Worm (Caenorhabditis elegans) whole organism, late embryonic: ENCODE results near the gene tag-18.

Experiments
- ahr-1 ChIP-seq: sonication (generic microtip); optimal IDR thresholded peaks from 2 replicates; lab custom pipeline; 2016; ENCODE audit warnings: missing genetic modification characterization, missing compliant biosample characterization
- ceh-45 ChIP-seq: fragments of 200-800 bp; sonication (Bioruptor generic); IDR thresholded peaks from 2 replicates; pipeline ENCODE4 v1.3.6; 2022; ENCODE audit warnings: missing genetic modification reagents, missing genetic modification characterization, missing compliant biosample characterization
- ceh-48 ChIP-seq: sonication (generic microtip); optimal IDR thresholded peaks from 2 replicates; lab custom pipeline; 2016; ENCODE audit warnings: missing genetic modification characterization, inconsistent platforms, missing compliant biosample characterization
- ceh-6 ChIP-seq: fragments of 200-800 bp; sonication (Bioruptor generic); optimal IDR thresholded peaks from 2 replicates; lab custom pipeline; 2018; ENCODE audit warnings: mild to moderate bottlenecking, missing genetic modification characterization, missing compliant biosample characterization
- fax-1 ChIP-seq: sonication (generic microtip); optimal IDR thresholded peaks from 2 replicates; lab custom pipeline; 2016; ENCODE audit warnings: missing genotype, missing genetic modification characterization, missing compliant biosample characterization
- fkh-10 ChIP-seq: fragments of 150-350 bp; optimal IDR thresholded peaks from 2 replicates; lab custom pipeline; 2014; ENCODE audit warnings: missing biosample characterization, missing genetic modification reagents, missing genetic modification characterization
- fkh-6 ChIP-seq: sonication (generic microtip); optimal IDR thresholded peaks from 2 replicates; lab custom pipeline; 2016; ENCODE audit warnings: missing genetic modification characterization, missing compliant biosample characterization
- hlh-15 ChIP-seq: sonication (generic microtip); optimal IDR thresholded peaks from 2 replicates; lab custom pipeline; 2016; ENCODE audit warnings: missing genetic modification characterization, missing compliant biosample characterization
- lim-6 ChIP-seq: sonication (generic microtip); optimal IDR thresholded peaks from 2 replicates; lab custom pipeline; 2016; ENCODE audit warnings: missing genetic modification characterization, missing compliant biosample characterization
- odd-2 ChIP-seq: sonication (generic microtip); optimal IDR thresholded peaks from 2 replicates; lab custom pipeline; 2017; ENCODE audit warnings: antibody characterized with exemption, mild to moderate bottlenecking, missing genetic modification characterization, missing compliant biosample characterization
- pros-1 ChIP-seq: fragments of 150-350 bp; optimal IDR thresholded peaks from 2 replicates; lab custom pipeline; 2014; ENCODE audit warnings: missing biosample characterization, missing genetic modification reagents, missing genetic modification characterization
- rnt-1 ChIP-seq: sonication (generic microtip); optimal IDR thresholded peaks from 2 replicates; lab custom pipeline; 2016; ENCODE audit warnings: missing genetic modification characterization, missing compliant biosample characterization
- sox-2 ChIP-seq: fragments of 200-800 bp; sonication (Bioruptor generic); IDR thresholded peaks from 2 replicates; pipeline ENCODE4 v1.3.6; 2022; ENCODE audit warnings: missing genetic modification reagents, missing genetic modification characterization, missing compliant biosample characterization
- sox-4 ChIP-seq: sonication (generic microtip); optimal IDR thresholded peaks from 2 replicates; lab custom pipeline; 2017; ENCODE audit warnings: mild to moderate bottlenecking, missing genetic modification characterization, inconsistent platforms, missing compliant biosample characterization
- syd-9 ChIP-seq: sonication (generic microtip); optimal IDR thresholded peaks from 2 replicates; lab custom pipeline; 2016; ENCODE audit warnings: mild to moderate bottlenecking, missing genetic modification characterization, moderate library complexity, missing compliant biosample characterization
- tbx-7 ChIP-seq: sonication (generic microtip); optimal IDR thresholded peaks from 2 replicates; lab custom pipeline; 2016; ENCODE audit warnings: missing genotype, missing genetic modification characterization, missing compliant biosample characterization
- unc-55 ChIP-seq: sonication (generic microtip); optimal IDR thresholded peaks from 2 replicates; lab custom pipeline; 2017; ENCODE audit warnings: missing biosample characterization, missing genetic modification reagents, missing genetic modification characterization
- zip-5 ChIP-seq: sonication (generic microtip); optimal IDR thresholded peaks from 2 replicates; lab custom pipeline; 2016; ENCODE audit warnings: missing genetic modification characterization, missing compliant biosample characterization
- ztf-16 ChIP-seq: sonication (generic microtip); optimal IDR thresholded peaks from 2 replicates; lab custom pipeline; 2017; ENCODE audit warnings: missing genetic modification characterization, missing compliant biosample characterization

tag-18 gene

DNA sequence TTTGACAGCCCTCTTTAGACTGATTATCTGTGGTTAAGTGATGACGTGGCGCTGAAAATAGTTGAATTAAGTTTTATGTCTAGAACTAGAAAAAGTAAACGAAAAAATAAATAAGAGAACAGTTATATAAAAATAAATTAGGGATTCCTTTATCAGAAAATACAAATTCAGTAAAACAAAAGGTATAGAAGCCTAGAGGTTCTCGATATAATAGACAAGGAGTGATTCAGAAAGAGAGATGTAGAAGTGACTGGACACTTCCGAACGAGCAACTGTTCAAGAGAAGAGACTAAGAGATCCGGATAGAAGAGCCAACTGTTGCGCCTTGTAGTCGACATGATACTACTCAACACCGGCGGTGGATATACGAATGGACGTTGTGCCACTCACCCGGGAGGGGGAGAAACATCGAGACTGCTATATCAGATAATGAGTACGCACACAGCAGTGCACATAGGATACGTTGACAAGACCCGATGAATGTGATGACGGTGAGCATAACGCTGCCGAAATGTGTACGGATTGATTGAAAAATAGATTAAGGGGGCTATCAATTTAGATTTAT lies 44.6 kb downstream of the tag-18 start, which contains the start of gene tag-278 (continued):
- no peak for TF ChIP-seq lim-6
- TF ChIP-seq, all 69 proteins: peak for 7

DNA sequence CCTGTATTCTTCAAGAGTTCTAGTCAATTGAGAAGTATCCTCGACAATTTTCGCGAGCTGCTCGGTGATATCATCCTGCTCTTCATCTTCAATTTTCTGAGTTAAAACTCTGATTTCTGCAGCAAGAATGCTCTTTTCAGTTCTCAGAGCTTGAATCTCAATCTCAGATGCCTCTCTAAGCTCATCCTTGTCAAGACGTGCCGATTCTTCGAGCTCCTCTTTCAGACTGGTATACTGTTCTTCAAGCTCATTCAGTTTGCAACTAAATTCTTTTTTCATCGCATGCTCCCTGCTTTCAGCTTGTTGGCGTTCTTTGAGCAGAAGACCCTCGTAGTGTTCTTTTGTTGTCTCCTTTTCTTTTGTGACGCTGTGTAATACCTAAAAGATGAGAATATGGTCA lies 47.4 kb downstream of the tag-18 start:
- TF ChIP-seq ceh-6 (GFP tag; lab: Kevin White, UChicago) (no peak), sox-4 (tag; lab: Kevin White, UChicago) (no peak), fax-1 (tag; lab: Kevin White, UChicago) (no peak), ahr-1 (no peak), fkh-10 (no peak), tbx-7 (tag; lab: Kevin White, UChicago) (no peak), odd-2 (no peak), syd-9 (tag; lab: Kevin White, UChicago) (no peak), hlh-15 (no peak), pros-1 (tag; lab: Kevin White, UChicago) (no peak), fkh-6 (tag; lab: Kevin White, UChicago) (no peak), sox-2 (GFP tag; lab: Robert Waterston, UW) (no peak), ceh-45 (GFP tag; lab: Robert Waterston, UW) (no peak), zip-5 (tag; lab: Kevin White, UChicago) (no peak), ceh-48 (no peak), rnt-1 (tag; lab: Kevin White, UChicago) (no peak)

DNA sequence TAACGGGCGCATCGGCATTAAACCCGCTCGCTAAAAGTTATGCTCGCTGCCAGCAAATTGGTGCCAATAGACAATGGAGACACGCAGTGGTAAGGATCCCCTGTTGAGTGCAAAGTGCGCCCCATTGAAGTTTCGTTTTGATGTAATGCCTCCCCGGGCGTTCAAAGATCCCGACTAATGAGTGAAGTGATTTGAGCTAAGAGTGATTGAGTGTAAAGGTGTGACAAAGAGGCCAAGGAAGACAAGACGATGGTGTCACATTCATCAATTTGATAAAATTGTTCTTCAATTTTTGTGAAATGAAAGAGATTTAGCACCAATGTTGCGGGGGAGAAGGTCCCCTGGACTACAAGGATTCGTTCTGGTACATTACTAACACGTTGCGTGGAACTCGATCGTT lies 50.8 kb downstream of the tag-18 start:
- TF ChIP-seq ztf-16 (no peak), unc-55 (GFP tag; lab: Kevin White, UChicago) (peak; percentile 77)
